Worm (Caenorhabditis elegans): ENCODE data around the gene agl-1.

agl-1 gene

DNA sequence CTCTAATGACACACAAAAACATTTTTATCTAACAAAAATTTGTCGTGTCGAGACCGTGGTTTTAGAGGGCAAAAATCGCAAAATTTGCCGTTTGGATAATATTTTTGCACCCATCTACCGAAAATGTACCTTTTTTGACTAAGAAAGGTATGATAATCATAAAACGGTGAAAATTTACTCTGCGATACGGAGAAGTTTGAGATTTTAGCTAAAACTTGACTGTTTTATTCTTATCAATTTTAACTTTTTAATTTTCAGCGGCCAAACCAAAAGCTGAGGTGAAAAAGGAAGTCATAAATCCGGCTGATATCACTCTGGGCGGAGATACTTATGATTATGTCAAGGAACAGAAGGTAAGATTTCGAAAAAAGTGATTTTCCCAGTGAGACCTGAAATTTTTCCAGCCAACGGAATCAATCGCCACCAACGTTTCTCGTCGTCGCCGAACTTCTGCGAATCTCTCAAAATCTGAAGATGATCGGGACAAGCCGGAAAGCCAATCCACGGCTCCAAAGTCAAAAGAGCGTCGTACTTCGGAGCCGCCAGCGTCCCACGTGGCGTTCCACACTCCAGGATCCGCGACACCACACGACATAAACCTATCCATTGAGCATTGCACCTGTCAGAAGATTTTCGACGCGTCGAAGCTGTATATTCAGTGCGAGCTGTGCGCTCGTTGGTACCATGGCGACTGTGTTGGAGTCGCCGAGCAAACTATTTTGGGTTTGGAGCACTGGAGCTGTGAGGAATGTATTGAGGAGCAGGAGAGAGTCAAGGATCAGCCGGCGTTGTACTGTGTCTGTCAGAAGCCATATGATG, 48.4 kb upstream of the agl-1 start:
- peak; percentile 0 for TF ChIP-seq nhr-28 (tag; optimal IDR thresholded peaks at IDR 0.05)
- TF ChIP-seq unc-62 (GFP tag; optimal IDR thresholded peaks at IDR 0.05 in 1 of 2): peak in 1 of 2 experiments; percentile 61
- no peak for TF ChIP-seq unc-62 (tag; optimal IDR thresholded peaks at IDR 0.05)
- TF ChIP-seq aly-2 (tag; optimal IDR thresholded peaks at IDR 0.05): no peak
- TF ChIP-seq set-16 (GFP tag; IDR thresholded peaks at IDR 0.05): peak; percentile 67; the same call in 1 of the 2 replicates
- no peak; the same call in 1 of the 2 replicates for TF ChIP-seq pha-4 (GFP tag; IDR thresholded peaks at IDR 0.05)
- peak; percentile 83 for TF ChIP-seq pha-4 (tag; optimal IDR thresholded peaks at IDR 0.05)
- TF ChIP-seq aha-1 (tag): peak; percentile 88
- peak in 1 of 2 experiments; percentile 11 for TF ChIP-seq lsy-2 (tag; optimal IDR thresholded peaks at IDR 0.05)
- TF ChIP-seq T26A8.4 (GFP tag; IDR thresholded peaks at IDR 0.05): peak; percentile 66
- TF ChIP-seq lin-13 (GFP tag; optimal IDR thresholded peaks at IDR 0.05): no peak
- 0 out of 2 replicates have a peak, but pooled peaks have one; percentile 11 for TF ChIP-seq daf-19 (GFP tag; conservative IDR thresholded peaks at IDR 0.05)
- TF ChIP-seq duxl-1 (tag; optimal IDR thresholded peaks at IDR 0.05; ENCODE audit: poor library complexity): peak; percentile 7

- no peak for TF ChIP-seq egl-43 (GFP tag; IDR thresholded peaks at IDR 0.05)
- peak; percentile 38 for TF ChIP-seq aha-1 (tag)
- TF ChIP-seq zip-2 (tag; optimal IDR thresholded peaks at IDR 0.05): no peak
- peak; percentile 6 for TF ChIP-seq lin-13 (GFP tag; optimal IDR thresholded peaks at IDR 0.05)
- TF ChIP-seq daf-16 (GFP tag; optimal IDR thresholded peaks at IDR 0.05): no peak
- TF ChIP-seq daf-16 (tag; optimal IDR thresholded peaks at IDR 0.05): peak; percentile 12
- no peak for TF ChIP-seq zfp-2 (tag; optimal IDR thresholded peaks at IDR 0.05)
- no peak for TF ChIP-seq dmd-8 (GFP tag; IDR thresholded peaks at IDR 0.05)
- TF ChIP-seq dmd-6 (GFP tag; IDR thresholded peaks at IDR 0.05): no peak
- TF ChIP-seq madf-9 (GFP tag; conservative IDR thresholded peaks at IDR 0.05): no peak
- no peak for TF ChIP-seq D1046.2 (GFP tag; IDR thresholded peaks at IDR 0.05)
- TF ChIP-seq zip-11 (GFP tag; IDR thresholded peaks at IDR 0.05): no peak
- TF ChIP-seq ceh-20 (GFP tag; IDR thresholded peaks at IDR 0.05): 0 out of 2 replicates have a peak, but pooled peaks have one; percentile 1
- TF ChIP-seq nhr-102 (tag; optimal IDR thresholded peaks at IDR 0.05): no peak
- no peak for TF ChIP-seq ztf-7 (tag; optimal IDR thresholded peaks at IDR 0.05)
- no peak for TF ChIP-seq pha-4 (GFP tag; IDR thresholded peaks at IDR 0.05)
- no peak for TF ChIP-seq pha-4 (tag; optimal IDR thresholded peaks at IDR 0.05)
- TF ChIP-seq mep-1 (tag; optimal IDR thresholded peaks at IDR 0.05): no peak
- peak; percentile 10 for TF ChIP-seq F10B5.3 (tag; optimal IDR thresholded peaks at IDR 0.05)
- TF ChIP-seq sdz-12 (GFP tag; optimal IDR thresholded peaks at IDR 0.05): no peak
- TF ChIP-seq ztf-11 (tag; optimal IDR thresholded peaks at IDR 0.05): no peak
Observed at ce11 chrII:14405489-14406059, 47.7 kb upstream of the agl-1 start.

ce11 chrII:14404741-14405488, 47.0 kb upstream of the agl-1 start:
- TF ChIP-seq T26A8.4 (GFP tag; IDR thresholded peaks at IDR 0.05) (peak; percentile 76), nhr-28 (tag; optimal IDR thresholded peaks at IDR 0.05) (peak; percentile 36), madf-5 (GFP tag; IDR thresholded peaks at IDR 0.05) (no peak), rbr-2 (tag; optimal IDR thresholded peaks at IDR 0.05) (peak; percentile 84), nhr-42 (GFP tag; IDR thresholded peaks at IDR 0.05) (peak; percentile 76; the same call in 1 of the 2 replicates), nhr-111 (GFP tag; optimal IDR thresholded peaks at IDR 0.05) (no peak), mxl-3 (GFP tag; optimal IDR thresholded peaks at IDR 0.05) (peak; percentile 70), hlh-11 (tag; optimal IDR thresholded peaks at IDR 0.05) (peak; percentile 96), set-16 (GFP tag; IDR thresholded peaks at IDR 0.05) (peak; percentile 90), jun-1 (tag; optimal IDR thresholded peaks at IDR 0.05) (no peak), F26F4.8 (GFP tag; conservative IDR thresholded peaks at IDR 0.05) (no peak), T20F7.1 (GFP tag; optimal IDR thresholded peaks at IDR 0.05) (no peak), D1046.2 (GFP tag; IDR thresholded peaks at IDR 0.05) (no peak), arid-1 (GFP tag; conservative IDR thresholded peaks at IDR 0.05) (peak; percentile 62; the same call in 1 of the 2 replicates), mdl-1 (tag; optimal IDR thresholded peaks at IDR 0.05) (peak in 1 of 2 experiments; percentile 73), egl-43 (GFP tag; IDR thresholded peaks at IDR 0.05) (0 out of 2 replicates have a peak, but pooled peaks have one; percentile 24), nhr-6 (tag; optimal IDR thresholded peaks at IDR 0.05) (peak; percentile 78), ceh-20 (GFP tag; IDR thresholded peaks at IDR 0.05) (0 out of 2 replicates have a peak, but pooled peaks have one; percentile 34), nhr-10 (tag; optimal IDR thresholded peaks at IDR 0.05) (peak; percentile 62), dve-1 (tag; optimal IDR thresholded peaks at IDR 0.05; ENCODE audit: insufficient read depth) (peak; percentile 95), spr-1 (tag; optimal IDR thresholded peaks at IDR 0.05) (peak; percentile 55)

Data from whole organism, L4 larva.